Worm (Caenorhabditis elegans) whole organism, late embryonic: Measurements from ENCODE around the gene sri-71.
"Not testable (repeated sequence)": the region's sequence is repeated elsewhere in the genome, so short reads cannot be mapped to it uniquely, and the experiment has no call there.

Experiments used
- ceh-19 ChIP-seq: fragments of 200-800 bp; sonication (Bioruptor generic); optimal IDR thresholded peaks from 2 replicates; lab custom pipeline; 2018; ENCODE audit warnings: mild to moderate bottlenecking, missing genetic modification characterization, missing compliant biosample characterization
- nhr-11 ChIP-seq: fragments of 150-350 bp; optimal IDR thresholded peaks from 2 replicates; lab custom pipeline; 2014; ENCODE audit warnings: missing biosample characterization, missing genetic modification characterization
- pqm-1 ChIP-seq: sonication (generic microtip); optimal IDR thresholded peaks from 2 replicates; lab custom pipeline; 2016; ENCODE audit warnings: missing genetic modification characterization, missing compliant biosample characterization

- TF ChIP-seq nhr-11 (tag; lab: Kevin White, UChicago); ceh-19 (GFP tag; lab: Kevin White, UChicago); pqm-1 (tag; lab: Kevin White, UChicago): not testable (repeated sequence)
Observed at ce11 chrII:2632194-2632593, 4.6 kb downstream of the sri-71 start.
